Fruit fly (Drosophila melanogaster): ENCODE measurements around the gene CG43448.

DNA sequence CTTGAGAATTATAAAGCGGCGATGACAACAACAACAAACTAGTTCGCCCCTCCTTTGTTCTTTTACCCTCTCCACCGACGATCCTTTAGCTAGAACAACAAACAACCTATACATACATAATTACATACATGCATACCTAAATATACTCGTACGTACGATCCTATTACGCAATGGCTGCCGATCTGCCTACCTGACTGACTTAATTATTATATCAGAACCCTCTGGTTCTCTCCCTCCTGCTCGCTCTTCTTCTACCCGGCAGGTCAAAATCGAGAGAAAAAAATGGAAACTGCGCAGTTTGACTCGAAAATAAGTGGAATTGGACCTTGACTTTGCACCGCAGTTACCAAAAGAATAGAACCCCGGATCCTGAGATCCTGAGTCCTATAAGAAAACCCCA is 38.4 kb upstream of the CG43448 start:
- TF ChIP-seq Lpt (GFP tag; optimal IDR thresholded peaks at IDR 0.05): no peak
- TF ChIP-seq Hr4 (GFP tag; optimal IDR thresholded peaks at IDR 0.05): no peak
- TF ChIP-seq Ets21C (GFP tag; optimal IDR thresholded peaks at IDR 0.05): no peak
- no peak for TF ChIP-seq Eip78C (GFP tag)
- TF ChIP-seq CG34406 (GFP tag; optimal IDR thresholded peaks at IDR 0.05): no peak
- TF ChIP-seq topi (GFP tag; optimal IDR thresholded peaks at IDR 0.05): no peak
- TF ChIP-seq Hr38 (GFP tag; optimal IDR thresholded peaks at IDR 0.05): no peak
- no peak for TF ChIP-seq dsx (GFP tag; optimal IDR thresholded peaks at IDR 0.05; ENCODE audit: poor library complexity, severe bottlenecking)
- TF ChIP-seq CG6792 (GFP tag; optimal IDR thresholded peaks at IDR 0.05): no peak
- TF ChIP-seq CG8119 (GFP tag; IDR thresholded peaks at IDR 0.05): no peak
